Worm (Caenorhabditis elegans) whole organism, L1 larva: Measurements from ENCODE around the gene sod-1.
"Not testable (repeated sequence)": the region's sequence is repeated elsewhere in the genome, so short reads cannot be mapped to it uniquely, and the experiment has no call there.

Experiments used
- aha-1 ChIP-seq: fragments of 150-350 bp; optimal IDR thresholded peaks from 2 replicates; lab custom pipeline; 2014; ENCODE audit warnings: missing biosample characterization, missing genetic modification characterization
- ama-1 ChIP-seq: fragments of 150-350 bp; optimal IDR thresholded peaks from 2 replicates; lab custom pipeline; 2014
- ceh-63 ChIP-seq: fragments of 200-800 bp; sonication (Bioruptor generic); optimal IDR thresholded peaks from 2 replicates; lab custom pipeline; 2018; ENCODE audit warnings: mild to moderate bottlenecking, missing genetic modification characterization, missing compliant biosample characterization
- ceh-8 ChIP-seq: fragments of 200-800 bp; sonication (Bioruptor generic); optimal IDR thresholded peaks from 2 replicates; lab custom pipeline; 2018; ENCODE audit warnings: mild to moderate bottlenecking, missing genetic modification characterization, moderate library complexity, missing compliant biosample characterization
- ceh-82 ChIP-seq, 3 experiments: fragments of 150-350 bp in 1 of 3; sonication (generic microtip) in 2 of 3; optimal IDR thresholded peaks; 2 replicates each; lab custom pipeline; 2014 to 2017; ENCODE audit warnings: missing biosample characterization in 3 of 3, missing genetic modification characterization in 3 of 3
- dpl-1 ChIP-seq, 3 experiments: fragments of 150-350 bp in 2 of 3; sonication (generic microtip) in 1 of 3; optimal IDR thresholded peaks; 2 replicates each; lab custom pipeline; 2014 to 2017; ENCODE audit warnings: missing biosample characterization in 3 of 3, missing genetic modification characterization in 3 of 3, missing genetic modification reagents in 3 of 3
- dsc-1 ChIP-seq: sonication (generic microtip); optimal IDR thresholded peaks from 2 replicates; lab custom pipeline; 2016; ENCODE audit warnings: mild to moderate bottlenecking, missing genetic modification characterization, missing compliant biosample characterization
- efl-1 ChIP-seq, 4 experiments: fragments of 150-350 bp; optimal IDR thresholded peaks in 3 of 4; peaks in 1 of 4; 1 replicate in 1 of 4; 2 replicates in 3 of 4; lab custom pipeline; 2014; ENCODE audit warnings: missing biosample characterization in 2 of 4, missing genetic modification characterization in 2 of 4, missing genetic modification reagents in 2 of 4
- egl-13 ChIP-seq: sonication (generic microtip); optimal IDR thresholded peaks from 2 replicates; lab custom pipeline; 2016; ENCODE audit warnings: missing genotype, missing genetic modification reagents, missing genetic modification characterization, missing compliant biosample characterization
- elt-2 ChIP-seq: sonication (generic microtip); optimal IDR thresholded peaks from 2 replicates; lab custom pipeline; 2016; ENCODE audit warnings: missing genetic modification characterization, mild to moderate bottlenecking, inconsistent platforms, missing compliant biosample characterization, missing genetic modification reagents
- fkh-10 ChIP-seq: sonication (generic microtip); optimal IDR thresholded peaks from 2 replicates; lab custom pipeline; 2017; ENCODE audit warnings: missing biosample characterization, missing genetic modification reagents, missing genetic modification characterization
- fkh-4 ChIP-seq: sonication (generic microtip); optimal IDR thresholded peaks from 2 replicates; lab custom pipeline; 2016; ENCODE audit warnings: missing compliant biosample characterization, missing genetic modification characterization, borderline replicate concordance
- fkh-8 ChIP-seq: sonication (generic microtip); optimal IDR thresholded peaks from 2 replicates; lab custom pipeline; 2016; ENCODE audit warnings: mild to moderate bottlenecking, missing genetic modification characterization, missing compliant biosample characterization
- fos-1 ChIP-seq: fragments of 150-350 bp; optimal IDR thresholded peaks from 2 replicates; lab custom pipeline; 2014; ENCODE audit warnings: missing biosample characterization, missing genetic modification characterization
- irx-1 ChIP-seq: sonication (generic microtip); optimal IDR thresholded peaks from 2 replicates; lab custom pipeline; 2016; ENCODE audit warnings: missing genetic modification characterization, missing compliant biosample characterization
- isw-1 ChIP-seq: fragments of 200-800 bp; sonication (Bioruptor generic); IDR thresholded peaks from 2 replicates; pipeline ENCODE4 v1.3.6; 2022; ENCODE audit warnings: missing genetic modification characterization, missing compliant biosample characterization
- lin-35 ChIP-seq, 2 experiments: fragments of 150-350 bp; optimal IDR thresholded peaks; 2 replicates each; lab custom pipeline; 2014; ENCODE audit warnings: missing biosample characterization in 2 of 2, missing genetic modification characterization in 2 of 2, missing genetic modification reagents in 2 of 2
- mdl-1 ChIP-seq, 2 experiments: fragments of 150-350 bp; optimal IDR thresholded peaks; 2 replicates each; lab custom pipeline; 2014 to 2017; ENCODE audit warnings: missing biosample characterization in 2 of 2, missing genetic modification characterization in 2 of 2, inconsistent platforms in 1 of 2
- mep-1 ChIP-seq: fragments of 150-350 bp; optimal IDR thresholded peaks from 2 replicates; lab custom pipeline; 2014; ENCODE audit warnings: missing biosample characterization, missing genetic modification characterization
- nhr-19 ChIP-seq: fragments of 200-800 bp; sonication (Bioruptor generic); conservative IDR thresholded peaks from 2 replicates; pipeline ENCODE4 v1.3.6; 2022; ENCODE audit warnings: missing genetic modification characterization, missing compliant biosample characterization
- nhr-71 ChIP-seq: sonication (generic microtip); optimal IDR thresholded peaks from 2 replicates; lab custom pipeline; 2016; ENCODE audit warnings: mild to moderate bottlenecking, missing genetic modification characterization, moderate library complexity, missing compliant biosample characterization
- nhr-76 ChIP-seq: sonication (generic microtip); optimal IDR thresholded peaks from 2 replicates; lab custom pipeline; 2017; ENCODE audit warnings: missing biosample characterization, missing genetic modification characterization
- nhr-85 ChIP-seq: sonication (generic microtip); peaks from one replicate; lab custom pipeline; 2016; ENCODE audit warnings: missing genetic modification characterization, inconsistent platforms, missing compliant biosample characterization
- rnt-1 ChIP-seq: sonication (generic microtip); optimal IDR thresholded peaks from 2 replicates; lab custom pipeline; 2016; ENCODE audit warnings: mild to moderate bottlenecking, missing genetic modification characterization, moderate library complexity, missing compliant biosample characterization
- skn-1 ChIP-seq: fragments of 150-350 bp; optimal IDR thresholded peaks from 2 replicates; lab custom pipeline; 2014; ENCODE audit warnings: missing biosample characterization, missing genetic modification characterization
- snpc-4 ChIP-seq: fragments of 150-350 bp; optimal IDR thresholded peaks from 2 replicates; lab custom pipeline; 2014; ENCODE audit warnings: missing biosample characterization, missing genetic modification characterization
- sptf-1 ChIP-seq: fragments of 150-350 bp; optimal IDR thresholded peaks from 2 replicates; lab custom pipeline; 2014; ENCODE audit warnings: missing biosample characterization, missing genetic modification characterization
- sup-37 ChIP-seq: fragments of 200-800 bp; sonication (Bioruptor generic); optimal IDR thresholded peaks from 2 replicates; lab custom pipeline; 2018; ENCODE audit warnings: mild to moderate bottlenecking, missing genetic modification characterization, missing compliant biosample characterization
- swsn-7 ChIP-seq: sonication (generic microtip); optimal IDR thresholded peaks from 2 replicates; lab custom pipeline; 2016; ENCODE audit warnings: missing genetic modification characterization, missing compliant biosample characterization
- tlp-1 ChIP-seq: fragments of 150-350 bp; optimal IDR thresholded peaks from 2 replicates; lab custom pipeline; 2014; ENCODE audit warnings: missing biosample characterization, missing genetic modification characterization
- unc-98 ChIP-seq: fragments of 200-800 bp; sonication (Bioruptor generic); IDR thresholded peaks from 2 replicates; pipeline ENCODE4 v1.3.6; 2022; ENCODE audit warnings: missing genetic modification characterization, missing compliant biosample characterization
- zag-1 ChIP-seq: fragments of 150-350 bp; optimal IDR thresholded peaks from 2 replicates; lab custom pipeline; 2014; ENCODE audit warnings: missing biosample characterization, missing genetic modification characterization
- zip-4 ChIP-seq: fragments of 200-800 bp; sonication (Bioruptor generic); optimal IDR thresholded peaks from 2 replicates; lab custom pipeline; 2018; ENCODE audit warnings: mild to moderate bottlenecking, missing genetic modification characterization, moderate library complexity, missing compliant biosample characterization

Gene sod-1

ce11 chrII:7022370-7023001 is 48.8 kb upstream of the sod-1 start, which contains the start of the genes lst-6 and lst-5 (continued):
- no peak for TF ChIP-seq unc-98 (GFP tag; lab: Robert Waterston, UW)
- peak; percentile 56 for TF ChIP-seq snpc-4 (tag; lab: Kevin White, UChicago)
- TF ChIP-seq egl-13: peak; percentile 56
- TF ChIP-seq swsn-7: peak; percentile 74
- peak; percentile 60 for TF ChIP-seq mep-1
- TF ChIP-seq elt-2 (tag; lab: Kevin White, UChicago): peak; percentile 75
- peak; percentile 84 for TF ChIP-seq nhr-71 (tag; lab: Kevin White, UChicago)
- TF ChIP-seq dpl-1 (GFP tag; optimal IDR thresholded peaks at IDR 0.05; lab: Kevin White, UChicago): peak; percentile 34 to 77 (median 73)
- TF ChIP-seq mdl-1 (tag; optimal IDR thresholded peaks at IDR 0.05; lab: Kevin White, UChicago): peak in 1 of 2 experiments; percentile 42
- peak; percentile 65 for TF ChIP-seq nhr-19 (GFP tag; lab: Robert Waterston, UW)
- peak; percentile 54 to 58 (median 56) for TF ChIP-seq ceh-82 (tag; optimal IDR thresholded peaks at IDR 0.05; lab: Kevin White, UChicago)
- no peak for TF ChIP-seq ceh-63 (GFP tag; lab: Kevin White, UChicago)
- TF ChIP-seq sup-37 (GFP tag; lab: Kevin White, UChicago): peak; percentile 10
- TF ChIP-seq dsc-1 (tag; lab: Kevin White, UChicago): peak; percentile 70
- TF ChIP-seq fkh-8 (tag; lab: Kevin White, UChicago): peak; percentile 74
- peak; percentile 57 for TF ChIP-seq nhr-85 (tag; lab: Kevin White, UChicago)

ce11 chrII:7012592-7012991 is 38.9 kb upstream of the sod-1 start, which contains the start of gene sqv-7:
Gene sqv-7, minus strand, starts transcription at chrII:7012692.
- TF ChIP-seq ama-1 (lab: Kevin White, UChicago) (no peak), isw-1 (GFP tag; lab: Robert Waterston, UW) (no peak), tlp-1 (no peak), fkh-4 (tag; lab: Kevin White, UChicago) (no peak)
- TF ChIP-seq, all 84 proteins: peak for 0

- TF ChIP-seq ama-1 (lab: Kevin White, UChicago) (no peak), zip-4 (GFP tag; lab: Kevin White, UChicago) (no peak), dsc-1 (tag; lab: Kevin White, UChicago) (peak; percentile 0)
These were observed 29.3 kb upstream of the sod-1 start for ce11 chrII:7002956-7003357.

- peak in 1 of 2 experiments; percentile 23 for TF ChIP-seq lin-35 (GFP tag; optimal IDR thresholded peaks at IDR 0.05; lab: Kevin White, UChicago)
- peak; percentile 31; the same call in 1 of the 2 replicates for TF ChIP-seq nhr-19 (GFP tag; lab: Robert Waterston, UW)
- TF ChIP-seq nhr-71 (tag; lab: Kevin White, UChicago): peak; percentile 13
- not testable (repeated sequence) for TF ChIP-seq efl-1 (optimal IDR thresholded peaks at IDR 0.05; lab: Kevin White, UChicago)
- peak in 1 of 2 experiments; percentile 64 for TF ChIP-seq efl-1 (GFP tag; optimal IDR thresholded peaks at IDR 0.05 in 1 of 2; lab: Kevin White, UChicago)
These were observed 27.7 kb upstream of the sod-1 start for ce11 chrII:7001405-7001804.

- TF ChIP-seq skn-1 (tag; lab: Kevin White, UChicago) (no peak), aha-1 (no peak), mep-1 (peak; percentile 4), sptf-1 (no peak), ceh-8 (peak; percentile 77), fos-1 (tag; lab: Kevin White, UChicago) (no peak), nhr-76 (no peak), rnt-1 (tag; lab: Kevin White, UChicago) (no peak), ceh-63 (GFP tag; lab: Kevin White, UChicago) (peak; percentile 61), irx-1 (no peak), zag-1 (tag; lab: Kevin White, UChicago) (no peak), fkh-10 (GFP tag; lab: Kevin White, UChicago) (no peak), nhr-71 (tag; lab: Kevin White, UChicago) (no peak)
- TF ChIP-seq, all 84 proteins: peak for 3
These were observed 21.9 kb upstream of the sod-1 start for ce11 chrII:6995583-6995982.
